Fruit fly (Drosophila melanogaster) whole organism, wandering third instar larva: ENCODE data around the gene NP15.6.

Experiments used
- Abd-B ChIP-seq: fragments of >200 bp; optimal IDR thresholded peaks from 2 replicates; lab custom pipeline; 2017; ENCODE audit warnings: missing biosample characterization, missing genetic modification characterization
- CG32264 ChIP-seq: fragments of 200-800 bp; sonication (Bioruptor generic); optimal IDR thresholded peaks from 2 replicates; lab custom pipeline; 2016; ENCODE audit warnings: missing biosample characterization, missing genetic modification characterization
- CG9705 ChIP-seq: fragments of 200-800 bp; sonication (Bioruptor generic); optimal IDR thresholded peaks from 2 replicates; lab custom pipeline; 2018; ENCODE audit warnings: missing biosample characterization, mild to moderate bottlenecking, missing genetic modification characterization
- CrebA ChIP-seq: fragments of 200-800 bp; sonication (Bioruptor generic); optimal IDR thresholded peaks from 2 replicates; lab custom pipeline; 2016; ENCODE audit warnings: missing biosample characterization, mild to moderate bottlenecking, missing genetic modification characterization, borderline replicate concordance
- Dfd ChIP-seq: fragments of >200 bp; optimal IDR thresholded peaks from 2 replicates; lab custom pipeline; 2017; ENCODE audit warnings: missing biosample characterization, missing genetic modification characterization
- HLH106 ChIP-seq: fragments of 200-800 bp; optimal IDR thresholded peaks from 3 replicates; lab custom pipeline; 2019; ENCODE audit warnings: missing biosample characterization, mild to moderate bottlenecking, missing genetic modification characterization, moderate library complexity
- Hnf4 ChIP-seq: fragments of 200-800 bp; sonication (Bioruptor generic); optimal IDR thresholded peaks from 2 replicates; lab custom pipeline; 2016; ENCODE audit warnings: missing biosample characterization, mild to moderate bottlenecking, missing genetic modification characterization
- Hr78 ChIP-seq: fragments of >200 bp; optimal IDR thresholded peaks from 2 replicates; lab custom pipeline; 2017; ENCODE audit warnings: missing biosample characterization, missing genetic modification characterization
- Hr83 ChIP-seq: fragments of 200-300 bp; sonication (Bioruptor generic); optimal IDR thresholded peaks from 2 replicates; lab custom pipeline; 2016; ENCODE audit warnings: missing biosample characterization, mild to moderate bottlenecking, missing genetic modification characterization, moderate library complexity; ENCODE audit not compliant: poor library complexity, severe bottlenecking
- Mio ChIP-seq: sonication (Bioruptor generic); optimal IDR thresholded peaks from 2 replicates; lab custom pipeline; 2016; ENCODE audit warnings: missing biosample characterization, missing genetic modification characterization
- Myc ChIP-seq: fragments of >200 bp; optimal IDR thresholded peaks from 2 replicates; lab custom pipeline; 2017
- N ChIP-seq: fragments of >200 bp; optimal IDR thresholded peaks from 2 replicates; lab custom pipeline; 2018; ENCODE audit warnings: missing biosample characterization, missing external identifiers, missing genetic modification characterization
- OdsH ChIP-seq: fragments of 200-800 bp; sonication (Bioruptor generic); optimal IDR thresholded peaks from 2 replicates; lab custom pipeline; 2016; ENCODE audit warnings: missing biosample characterization, mild to moderate bottlenecking, missing genetic modification characterization
- Rel ChIP-seq, 2 experiments: fragments of 200-800 bp; sonication (Bioruptor generic) in 1 of 2; optimal IDR thresholded peaks; 2 replicates in 1 of 2; 3 replicates in 1 of 2; lab custom pipeline; 2016 to 2019; ENCODE audit warnings: mild to moderate bottlenecking in 2 of 2, missing biosample characterization in 2 of 2, missing genetic modification characterization in 2 of 2, moderate library complexity in 1 of 2
- Sp1 ChIP-seq: fragments of 200-800 bp; sonication (Bioruptor generic); optimal IDR thresholded peaks from 3 replicates; lab custom pipeline; 2019; ENCODE audit warnings: missing biosample characterization, mild to moderate bottlenecking, missing genetic modification characterization, moderate library complexity
- Vsx2 ChIP-seq: fragments of 200-300, 225-300 bp; sonication (Bioruptor generic); optimal IDR thresholded peaks from 2 replicates; lab custom pipeline; 2018; ENCODE audit warnings: missing biosample characterization, missing genetic modification characterization; ENCODE audit not compliant: partially characterized antibody
- br ChIP-seq: fragments of 200-800 bp; sonication (Bioruptor generic); optimal IDR thresholded peaks from 2 replicates; lab custom pipeline; 2016; ENCODE audit warnings: missing biosample characterization, missing genetic modification characterization
- brk ChIP-seq: fragments of 200-800 bp; sonication (Bioruptor generic); optimal IDR thresholded peaks from 2 replicates; lab custom pipeline; 2016; ENCODE audit warnings: missing biosample characterization, mild to moderate bottlenecking, missing genetic modification characterization
- dl ChIP-seq, 2 experiments: fragments of 175-275, 200-275 bp in 1 of 2; fragments of 200-275 bp in 1 of 2; sonication (Bioruptor generic); optimal IDR thresholded peaks; lab custom pipeline; 2018; ENCODE audit warnings: mild to moderate bottlenecking in 2 of 2, missing biosample characterization in 2 of 2, missing genetic modification characterization in 2 of 2, moderate library complexity in 2 of 2; ENCODE audit not compliant: partially characterized antibody in 2 of 2, insufficient read depth in 1 of 2
- dmrt93B ChIP-seq: fragments of 200-800 bp; sonication (Bioruptor generic); optimal IDR thresholded peaks from 2 replicates; lab custom pipeline; 2018; ENCODE audit warnings: missing biosample characterization, mild to moderate bottlenecking, missing genetic modification characterization
- dsf ChIP-seq: sonication (Bioruptor generic); optimal IDR thresholded peaks from 2 replicates; lab custom pipeline; 2016; ENCODE audit warnings: missing biosample characterization, missing genetic modification characterization, borderline replicate concordance
- ey ChIP-seq: fragments of 200-800 bp; sonication (Bioruptor generic); optimal IDR thresholded peaks from 2 replicates; lab custom pipeline; 2016; ENCODE audit warnings: missing biosample characterization, missing genetic modification characterization
- foxo ChIP-seq, 2 experiments: fragments of 200-800 bp; sonication (Bioruptor generic); optimal IDR thresholded peaks; 2 replicates in 1 of 2; 3 replicates in 1 of 2; lab custom pipeline; 2016 to 2017; ENCODE audit warnings: missing biosample characterization in 2 of 2, missing genetic modification characterization in 2 of 2
- fru ChIP-seq: fragments of 200-800 bp; sonication (Bioruptor generic); optimal IDR thresholded peaks from 3 replicates; lab custom pipeline; 2016; ENCODE audit warnings: missing biosample characterization, mild to moderate bottlenecking, missing genetic modification characterization
- h ChIP-seq: fragments of 200-800 bp; sonication (Bioruptor generic); optimal IDR thresholded peaks from 3 replicates; lab custom pipeline; 2016; ENCODE audit warnings: missing biosample characterization, mild to moderate bottlenecking, missing genetic modification characterization
- lola ChIP-seq: fragments of >200 bp; optimal IDR thresholded peaks from 2 replicates; lab custom pipeline; 2017; ENCODE audit warnings: missing biosample characterization, missing genetic modification characterization
- pan ChIP-seq: fragments of >200 bp; optimal IDR thresholded peaks from 2 replicates; lab custom pipeline; 2017
- psq ChIP-seq: fragments of 200-800 bp; sonication (Bioruptor generic); optimal IDR thresholded peaks from 3 replicates; lab custom pipeline; 2017; ENCODE audit warnings: missing biosample characterization, mild to moderate bottlenecking, missing genetic modification characterization, moderate library complexity
- rgr ChIP-seq: fragments of 200-800 bp; sonication (Bioruptor generic); optimal IDR thresholded peaks from 3 replicates; lab custom pipeline; 2016; ENCODE audit warnings: missing biosample characterization, mild to moderate bottlenecking, missing genetic modification characterization
- sage ChIP-seq: fragments of 200-800 bp; sonication (Bioruptor generic); optimal IDR thresholded peaks from 2 replicates; lab custom pipeline; 2016; ENCODE audit warnings: missing biosample characterization, mild to moderate bottlenecking, missing genetic modification characterization
- sv ChIP-seq: fragments of 200-800 bp; sonication (Bioruptor generic); optimal IDR thresholded peaks from 3 replicates; lab custom pipeline; 2016; ENCODE audit warnings: missing biosample characterization, missing genetic modification characterization
- tai ChIP-seq: sonication (Bioruptor generic); optimal IDR thresholded peaks from 2 replicates; lab custom pipeline; 2016; ENCODE audit warnings: missing biosample characterization, missing genetic modification characterization
- usp ChIP-seq: fragments of >200 bp; optimal IDR thresholded peaks from 2 replicates; lab custom pipeline; 2017; ENCODE audit warnings: missing biosample characterization, missing genetic modification characterization
- woc ChIP-seq: sonication (Bioruptor generic); optimal IDR thresholded peaks from 2 replicates; lab custom pipeline; 2016; ENCODE audit warnings: missing biosample characterization, mild to moderate bottlenecking, missing genetic modification characterization

The NP15.6 gene

dm6 chr3R:19011885-19012284 is 15.3 kb upstream of the NP15.6 start:
- TF ChIP-seq dl (GFP tag; optimal IDR thresholded peaks at IDR 0.05; lab: Kevin White, UChicago; ENCODE audit: insufficient read depth in 1 of 2, partially characterized antibody in 2 of 2), result no peak
- peak; percentile 47 for TF ChIP-seq Myc (lab: Kevin White, UChicago)
- TF ChIP-seq, all 38 proteins: peak for 1

dm6 chr3R:19014027-19014426 is 13.1 kb upstream of the NP15.6 start:
- TF ChIP-seq Vsx2 (GFP tag; lab: Kevin White, UChicago) (no peak), Abd-B (no peak), Myc (lab: Kevin White, UChicago) (no peak), Sp1 (GFP tag; lab: Kevin White, UChicago) (no peak)
- TF ChIP-seq, all 38 proteins: peak for 0

- TF ChIP-seq dmrt93B, result no peak
- peak; percentile 46 for TF ChIP-seq HLH106
- TF ChIP-seq Sp1 (GFP tag; lab: Kevin White, UChicago), result peak; percentile 12
- TF ChIP-seq h (GFP tag; lab: Kevin White, UChicago), result peak; percentile 5
- TF ChIP-seq, all 38 proteins: peak for 3
Measured at dm6 chr3R:19014742-19015422, 12.3 kb upstream of the NP15.6 start.

dm6 chr3R:19015423-19015810 is 11.8 kb upstream of the NP15.6 start:
- TF ChIP-seq Myc (lab: Kevin White, UChicago) (no peak), dmrt93B (no peak), CrebA (GFP tag; lab: Kevin White, UChicago) (no peak), foxo (GFP tag; optimal IDR thresholded peaks at IDR 0.05; lab: Kevin White, UChicago) (no peak), dsf (GFP tag; lab: Kevin White, UChicago) (no peak), Hnf4 (GFP tag; lab: Kevin White, UChicago) (no peak), rgr (GFP tag; lab: Kevin White, UChicago) (no peak), Hr83 (no peak), dl (GFP tag; optimal IDR thresholded peaks at IDR 0.05; lab: Kevin White, UChicago; ENCODE audit: insufficient read depth in 1 of 2, partially characterized antibody in 2 of 2) (no peak), Vsx2 (GFP tag; lab: Kevin White, UChicago) (no peak), N (GFP tag; lab: Kevin White, UChicago) (no peak), fru (GFP tag; lab: Kevin White, UChicago) (no peak), Abd-B (no peak)

- no peak for TF ChIP-seq Mio (GFP tag; lab: Kevin White, UChicago)
- TF ChIP-seq, all 38 proteins: peak for 0
Measured at dm6 chr3R:19017318-19018043, 9.7 kb upstream of the NP15.6 start.

dm6 chr3R:19023862-19024261 is 3.3 kb upstream of the NP15.6 start, which contains the start of the genes CG6005 and CG14286:
Gene CG6005 (minus strand): TSS chr3R:19024030.
Gene CG14286 (plus strand): TSS chr3R:19024092.
- TF ChIP-seq lola (no peak), foxo (GFP tag; optimal IDR thresholded peaks at IDR 0.05; lab: Kevin White, UChicago) (peak in 1 of 2 experiments; percentile 67), HLH106 (peak; percentile 17), psq (peak; percentile 26), br (GFP tag; lab: Kevin White, UChicago) (peak; percentile 46), ey (GFP tag; lab: Kevin White, UChicago) (peak; percentile 49), OdsH (GFP tag; lab: Kevin White, UChicago) (peak; percentile 47), Hr83 (peak; percentile 73), Myc (lab: Kevin White, UChicago) (no peak), Vsx2 (GFP tag; lab: Kevin White, UChicago) (no peak), Dfd (GFP tag; lab: Kevin White, UChicago) (no peak), Mio (GFP tag; lab: Kevin White, UChicago) (no peak), CG32264 (no peak), pan (lab: Kevin White, UChicago) (no peak), dsf (GFP tag; lab: Kevin White, UChicago) (no peak), brk (GFP tag; lab: Kevin White, UChicago) (no peak), woc (GFP tag; lab: Kevin White, UChicago) (no peak), sv (GFP tag; lab: Kevin White, UChicago) (peak; percentile 41), Rel (GFP tag; optimal IDR thresholded peaks at IDR 0.05; lab: Kevin White, UChicago) (no peak), Rel (tag; optimal IDR thresholded peaks at IDR 0.05; lab: Kevin White, UChicago) (no peak), Hnf4 (GFP tag; lab: Kevin White, UChicago) (no peak), dmrt93B (no peak), Hr78 (no peak), CrebA (GFP tag; lab: Kevin White, UChicago) (no peak), sage (GFP tag; lab: Kevin White, UChicago) (no peak), CG9705 (GFP tag; lab: Kevin White, UChicago) (no peak), Sp1 (GFP tag; lab: Kevin White, UChicago) (peak; percentile 2), tai (no peak), usp (GFP tag; lab: Kevin White, UChicago) (no peak), N (GFP tag; lab: Kevin White, UChicago) (no peak), dl (GFP tag; optimal IDR thresholded peaks at IDR 0.05; lab: Kevin White, UChicago; ENCODE audit: insufficient read depth in 1 of 2, partially characterized antibody in 2 of 2) (no peak)
